Worm (Caenorhabditis elegans) whole organism, mixed stage, embryonic: Measurements from ENCODE around the gene fbxb-42.
"Not testable (repeated sequence)": the region's sequence is repeated elsewhere in the genome, so short reads cannot be mapped to it uniquely, and the experiment has no call there.

ENCODE experiments used
- M03D4.4 ChIP-seq: sonication (generic microtip); optimal IDR thresholded peaks from 2 replicates; lab custom pipeline; 2017; ENCODE audit warnings: mild to moderate bottlenecking, missing genetic modification characterization, missing compliant biosample characterization
- bed-3 ChIP-seq: fragments of 200-800 bp; sonication (Bioruptor generic); optimal IDR thresholded peaks from 3 replicates; lab custom pipeline; 2018; ENCODE audit warnings: mild to moderate bottlenecking, missing genetic modification characterization, moderate library complexity, missing compliant biosample characterization
- blmp-1 ChIP-seq: fragments of 150-350 bp; optimal IDR thresholded peaks from 2 replicates; lab custom pipeline; 2014; ENCODE audit warnings: missing biosample characterization, missing genetic modification characterization
- ceh-43 ChIP-seq: fragments of 200-800 bp; sonication (Bioruptor generic); optimal IDR thresholded peaks from 2 replicates; lab custom pipeline; 2018; ENCODE audit warnings: mild to moderate bottlenecking, missing genetic modification characterization, moderate library complexity, missing compliant biosample characterization
- ces-1 ChIP-seq: fragments of 150-350 bp; optimal IDR thresholded peaks from 2 replicates; lab custom pipeline; 2014; ENCODE audit warnings: missing biosample characterization, missing genetic modification reagents, missing genetic modification characterization
- drap-1 ChIP-seq: fragments of 200-800 bp; sonication (Bioruptor generic); optimal IDR thresholded peaks from 3 replicates; lab custom pipeline; 2018; ENCODE audit warnings: mild to moderate bottlenecking, missing genetic modification characterization, missing compliant biosample characterization
- elt-1 ChIP-seq: sonication (generic microtip); optimal IDR thresholded peaks from 2 replicates; lab custom pipeline; 2017; ENCODE audit warnings: missing genetic modification characterization, mild to moderate bottlenecking, missing compliant biosample characterization, antibody characterized with exemption, moderate library complexity, borderline replicate concordance; ENCODE audit not compliant: insufficient read depth
- elt-3 ChIP-seq: fragments of 150-350 bp; optimal IDR thresholded peaks from 2 replicates; lab custom pipeline; 2014; ENCODE audit warnings: missing biosample characterization, missing genetic modification characterization
- flh-1 ChIP-seq: fragments of 200-800 bp; sonication (Bioruptor generic); optimal IDR thresholded peaks from 2 replicates; lab custom pipeline; 2018; ENCODE audit warnings: mild to moderate bottlenecking, missing genetic modification characterization, moderate library complexity, missing compliant biosample characterization
- ham-2 ChIP-seq: fragments of 200-800 bp; sonication (Bioruptor generic); optimal IDR thresholded peaks from 2 replicates; lab custom pipeline; 2018; ENCODE audit warnings: mild to moderate bottlenecking, missing genetic modification characterization, missing compliant biosample characterization
- hlh-1 ChIP-seq: fragments of 150-350 bp; optimal IDR thresholded peaks from 2 replicates; lab custom pipeline; 2014; ENCODE audit warnings: missing biosample characterization, missing genetic modification reagents, missing genetic modification characterization
- lin-13 ChIP-seq: fragments of 150-350 bp; optimal IDR thresholded peaks from 2 replicates; lab custom pipeline; 2014; ENCODE audit warnings: missing biosample characterization, missing genetic modification characterization
- lin-32 ChIP-seq: fragments of 200-800 bp; sonication (Bioruptor generic); optimal IDR thresholded peaks from 2 replicates; lab custom pipeline; 2018; ENCODE audit warnings: mild to moderate bottlenecking, missing genetic modification characterization, missing compliant biosample characterization
- lsy-2 ChIP-seq: fragments of 150-350 bp; optimal IDR thresholded peaks from 2 replicates; lab custom pipeline; 2014; ENCODE audit warnings: missing biosample characterization, missing genetic modification characterization
- mab-5 ChIP-seq: fragments of 150-350 bp; optimal IDR thresholded peaks from 2 replicates; lab custom pipeline; 2014; ENCODE audit warnings: missing biosample characterization, missing genetic modification characterization
- mep-1 ChIP-seq: fragments of 150-350 bp; optimal IDR thresholded peaks from 2 replicates; lab custom pipeline; 2017; ENCODE audit warnings: missing biosample characterization, missing genetic modification reagents, missing genetic modification characterization, inconsistent platforms
- nhr-12 ChIP-seq: fragments of 150-350 bp; optimal IDR thresholded peaks from 2 replicates; lab custom pipeline; 2014; ENCODE audit warnings: missing biosample characterization, missing genetic modification characterization
- nhr-2 ChIP-seq: fragments of 150-350 bp; optimal IDR thresholded peaks from 2 replicates; lab custom pipeline; 2014; ENCODE audit warnings: missing biosample characterization, missing genetic modification characterization
- nhr-237 ChIP-seq: fragments of 150-350 bp; optimal IDR thresholded peaks from 2 replicates; lab custom pipeline; 2014; ENCODE audit warnings: missing biosample characterization, missing genetic modification characterization
- nhr-76 ChIP-seq: sonication (generic microtip); optimal IDR thresholded peaks from 2 replicates; lab custom pipeline; 2017; ENCODE audit warnings: missing biosample characterization, missing genetic modification characterization
- pha-4 ChIP-seq: fragments of 150-350 bp; optimal IDR thresholded peaks from 2 replicates; lab custom pipeline; 2018; ENCODE audit warnings: missing biosample characterization, missing genetic modification reagents, missing genetic modification characterization
- sem-2 ChIP-seq: fragments of 200-800 bp; sonication (Bioruptor generic); optimal IDR thresholded peaks from 2 replicates; lab custom pipeline; 2018; ENCODE audit warnings: mild to moderate bottlenecking, missing genetic modification characterization, missing compliant biosample characterization
- snpc-4 ChIP-seq: fragments of 150-350 bp; optimal IDR thresholded peaks from 2 replicates; lab custom pipeline; 2014; ENCODE audit warnings: missing biosample characterization, missing genetic modification characterization
- sptf-1 ChIP-seq: sonication (generic microtip); optimal IDR thresholded peaks from 2 replicates; lab custom pipeline; 2017; ENCODE audit warnings: mild to moderate bottlenecking, missing genetic modification characterization, moderate library complexity, missing compliant biosample characterization
- tbx-8 ChIP-seq: fragments of 200-800 bp; sonication (Bioruptor generic); optimal IDR thresholded peaks from 2 replicates; lab custom pipeline; 2018; ENCODE audit warnings: mild to moderate bottlenecking, missing genetic modification characterization, moderate library complexity, missing compliant biosample characterization
- unc-120 ChIP-seq: sonication (generic microtip); optimal IDR thresholded peaks from 2 replicates; lab custom pipeline; 2017; ENCODE audit warnings: missing genetic modification characterization, missing compliant biosample characterization; ENCODE audit not compliant: poor library complexity, severe bottlenecking
- unc-39 ChIP-seq: fragments of 150-350 bp; optimal IDR thresholded peaks from 2 replicates; lab custom pipeline; 2014; ENCODE audit warnings: missing biosample characterization, missing genetic modification characterization
- unc-62 ChIP-seq: fragments of 150-350 bp; optimal IDR thresholded peaks from 2 replicates; lab custom pipeline; 2014; ENCODE audit warnings: missing biosample characterization, missing genetic modification reagents, missing genetic modification characterization
- zip-8 ChIP-seq: fragments of 150-350 bp; optimal IDR thresholded peaks from 2 replicates; lab custom pipeline; 2014; ENCODE audit warnings: missing biosample characterization, missing genetic modification characterization
- ztf-11 ChIP-seq: fragments of 150-350 bp; optimal IDR thresholded peaks from 2 replicates; lab custom pipeline; 2014; ENCODE audit warnings: missing biosample characterization, missing genetic modification characterization

The fbxb-42 gene

DNA sequence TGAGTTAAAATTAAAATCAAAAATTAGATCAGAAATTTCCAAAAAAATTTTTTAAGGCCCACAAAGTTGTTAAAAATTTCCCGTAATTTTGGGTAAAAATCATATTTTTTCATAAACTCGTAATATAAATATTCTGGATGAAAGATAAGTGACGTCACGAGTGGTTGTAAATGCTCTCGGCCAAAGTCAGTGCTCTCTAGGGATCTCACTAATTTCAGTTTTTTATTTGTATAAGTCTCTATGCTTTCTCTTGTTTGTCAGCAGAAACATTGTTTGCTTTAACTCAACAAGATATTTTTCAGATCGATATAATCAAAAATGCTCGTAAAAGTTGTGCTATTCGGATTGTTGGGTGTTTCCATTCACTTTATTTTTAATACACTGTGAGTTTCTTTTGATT is 5.8 kb downstream of the fbxb-42 start, which contains the start of gene K05F6.4:
TSS of gene K05F6.4 (plus strand) at position 301 of the 400 bp plus-strand sequence.
- not testable (repeated sequence) for TF ChIP-seq lsy-2; bed-3 (GFP tag; lab: Kevin White, UChicago); drap-1 (GFP tag; lab: Kevin White, UChicago)
- TF ChIP-seq, all 35 proteins: peak for 0; not testable (repeated sequence) for 35

DNA sequence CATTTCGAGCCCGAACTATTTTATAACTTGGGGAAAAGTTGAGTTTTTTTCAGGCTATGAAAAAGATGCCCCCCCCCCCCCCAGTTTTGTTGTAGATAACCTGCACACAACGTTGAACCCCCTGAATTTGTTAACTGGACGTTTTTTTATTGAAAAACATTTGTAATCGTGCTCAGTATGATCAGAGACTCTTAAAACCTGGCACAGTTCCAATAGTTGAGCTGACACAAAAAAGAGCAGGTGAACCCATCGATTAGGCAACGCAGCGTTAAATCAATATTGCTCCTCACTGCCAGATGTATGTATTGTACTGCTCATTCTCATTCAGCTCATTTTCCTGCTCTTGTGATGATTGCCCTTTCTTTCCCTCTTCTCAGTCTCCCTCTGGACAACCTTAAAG is 8.2 kb downstream of the fbxb-42 start, which contains the start of gene K05F6.12:
TSS of gene K05F6.12 (plus strand) at position 301 of the 400 bp plus-strand sequence.
- TF ChIP-seq pha-4 (tag; lab: Kevin White, UChicago) (no peak), snpc-4 (tag; lab: Kevin White, UChicago) (no peak), nhr-76 (tag; lab: Kevin White, UChicago) (no peak), mab-5 (tag; lab: Kevin White, UChicago) (no peak), M03D4.4 (no peak), hlh-1 (no peak), lin-13 (tag; lab: Kevin White, UChicago) (no peak), blmp-1 (tag; lab: Kevin White, UChicago) (no peak), elt-3 (tag; lab: Kevin White, UChicago) (no peak), ztf-11 (tag; lab: Kevin White, UChicago) (no peak), unc-120 (tag; lab: Kevin White, UChicago) (no peak), drap-1 (GFP tag; lab: Kevin White, UChicago) (no peak), tbx-8 (GFP tag; lab: Kevin White, UChicago) (no peak), nhr-12 (tag; lab: Kevin White, UChicago) (no peak), lin-32 (GFP tag; lab: Kevin White, UChicago) (no peak)

DNA sequence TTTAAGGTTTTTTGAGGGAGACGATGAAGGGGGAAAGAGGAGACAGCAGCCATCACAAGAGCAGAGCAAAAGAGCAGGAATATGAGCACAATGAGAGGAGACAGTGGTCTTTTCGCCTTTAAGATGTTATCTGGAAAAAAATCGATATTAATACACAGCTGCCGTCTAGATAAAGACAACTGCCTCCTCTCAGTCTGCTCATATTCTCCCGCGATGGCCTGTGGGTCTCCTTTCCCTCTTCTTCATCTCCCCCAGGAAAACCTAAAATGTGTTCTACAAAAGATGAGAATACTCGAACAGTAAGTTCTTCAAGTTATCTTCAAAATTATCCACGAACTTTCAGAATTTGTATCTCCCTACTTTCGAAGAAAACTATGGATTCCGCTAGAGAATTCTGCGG is 13.1 kb downstream of the fbxb-42 start, which contains the start of the genes fbxb-52 and fbxb-51:
TSS of gene fbxb-52 (minus strand) at position 101 of the 400 bp plus-strand sequence.
TSS of gene fbxb-51 (plus strand) at position 212 of the 400 bp plus-strand sequence.
- TF ChIP-seq ces-1 (GFP tag; lab: Kevin White, UChicago) (no peak), mep-1 (tag; lab: Kevin White, UChicago) (no peak), hlh-1 (no peak), pha-4 (tag; lab: Kevin White, UChicago) (no peak), tbx-8 (GFP tag; lab: Kevin White, UChicago) (no peak)
- TF ChIP-seq, all 35 proteins: peak for 0

DNA sequence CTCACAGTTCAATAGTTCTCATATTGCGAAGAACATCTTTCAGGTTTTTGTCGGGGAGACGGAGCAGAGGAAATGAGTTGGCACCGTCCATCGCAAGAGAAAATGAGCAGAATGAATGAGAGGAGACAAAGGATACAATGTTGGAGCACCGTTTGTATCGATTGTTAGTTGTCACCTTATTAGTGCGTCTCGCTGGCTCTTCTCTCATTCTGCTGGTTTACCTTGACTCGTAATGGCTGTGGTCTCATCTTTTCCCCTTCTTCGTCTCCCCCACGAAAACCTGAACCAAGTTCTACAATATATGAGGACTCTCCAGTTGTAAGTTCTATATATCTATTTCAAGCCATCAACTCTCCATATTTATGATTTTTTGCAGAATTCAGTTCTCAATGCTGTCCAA is 18.8 kb downstream of the fbxb-42 start, which contains the start of the genes fbxb-54 and fbxb-50:
TSS of gene fbxb-54 (minus strand) at position 101 of the 400 bp plus-strand sequence.
TSS of gene fbxb-50 (plus strand) at position 227 of the 400 bp plus-strand sequence.
- TF ChIP-seq pha-4 (tag; lab: Kevin White, UChicago); tbx-8 (GFP tag; lab: Kevin White, UChicago); blmp-1 (tag; lab: Kevin White, UChicago): not testable (repeated sequence)

DNA sequence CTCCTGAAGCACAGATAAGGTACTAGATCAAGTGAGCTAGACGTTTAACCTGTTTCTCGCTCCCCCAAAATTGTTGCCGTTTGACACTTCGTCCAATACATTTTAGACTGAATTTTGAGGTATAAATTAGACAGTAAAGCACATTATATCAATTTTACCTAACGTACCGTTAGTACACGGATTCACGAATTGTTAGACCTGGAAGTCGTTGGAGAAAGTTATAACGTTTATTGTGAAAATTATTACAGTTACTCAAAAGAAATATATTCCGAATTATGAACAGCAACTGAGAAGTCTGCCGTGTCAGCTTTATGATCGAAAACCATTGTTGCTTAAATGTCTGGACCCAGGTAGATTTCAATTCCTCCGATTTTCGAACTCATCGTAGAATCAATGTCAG is 23.4 kb downstream of the fbxb-42 start:
- no peak for TF ChIP-seq flh-1 (GFP tag; lab: Kevin White, UChicago)
- TF ChIP-seq elt-1 (tag; lab: Kevin White, UChicago): no peak
- TF ChIP-seq nhr-76 (tag; lab: Kevin White, UChicago): no peak
- no peak for TF ChIP-seq M03D4.4
- TF ChIP-seq tbx-8 (GFP tag; lab: Kevin White, UChicago): no peak
- no peak for TF ChIP-seq ceh-43
- no peak for TF ChIP-seq sem-2 (GFP tag; lab: Kevin White, UChicago)

DNA sequence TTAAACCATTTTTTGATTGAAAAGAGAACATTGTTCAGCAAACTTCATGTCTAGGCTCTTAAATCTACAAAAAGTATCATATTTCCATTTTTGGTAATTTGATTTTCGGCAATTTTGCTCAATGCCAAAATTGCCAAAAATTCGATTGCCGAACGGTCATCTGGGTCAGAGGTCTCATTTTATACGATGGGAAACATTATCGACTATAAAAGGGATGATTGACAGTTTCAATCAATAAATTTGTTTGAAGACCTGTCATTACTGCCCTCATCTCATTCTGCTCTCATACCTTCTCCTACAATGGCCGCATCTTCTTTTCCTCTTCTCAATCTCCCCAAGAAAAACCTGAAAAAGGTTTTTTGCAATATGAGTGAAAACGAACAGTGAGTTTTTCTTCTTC is 24.4 kb downstream of the fbxb-42 start, which contains the start of gene K05F6.14:
TSS of gene K05F6.14 (plus strand) at position 301 of the 400 bp plus-strand sequence.
- TF ChIP-seq bed-3 (GFP tag; lab: Kevin White, UChicago): no peak
- TF ChIP-seq nhr-237: no peak
- no peak for TF ChIP-seq sem-2 (GFP tag; lab: Kevin White, UChicago)
- TF ChIP-seq unc-120 (tag; lab: Kevin White, UChicago): no peak
- TF ChIP-seq nhr-2: no peak
- TF ChIP-seq nhr-12 (tag; lab: Kevin White, UChicago): no peak
- TF ChIP-seq M03D4.4: no peak

DNA sequence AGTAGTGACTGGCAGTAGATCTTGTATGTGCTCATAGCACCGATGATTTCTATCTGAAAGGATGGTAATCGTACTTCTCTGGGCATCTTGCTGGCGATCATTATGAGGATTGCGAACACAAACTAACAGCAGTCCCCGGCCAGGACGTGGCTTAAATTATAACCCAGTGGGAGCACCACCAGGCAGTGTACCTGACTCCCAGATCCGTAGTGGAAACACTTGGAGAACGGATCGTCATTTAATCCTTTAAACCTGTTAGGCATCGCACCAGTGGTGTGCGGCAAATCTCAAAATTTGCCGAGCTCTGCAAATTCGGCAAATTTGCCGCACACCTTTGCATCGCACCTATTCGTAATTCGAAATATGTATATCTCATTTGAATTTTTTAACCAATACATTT is 30.2 kb downstream of the fbxb-42 start, which contains the start of gene K05F6.8:
TSS of gene K05F6.8 (minus strand) at position 101 of the 400 bp plus-strand sequence.
- TF ChIP-seq hlh-1 (no peak), unc-62 (GFP tag; lab: Kevin White, UChicago) (no peak), mab-5 (tag; lab: Kevin White, UChicago) (no peak), ham-2 (GFP tag; lab: Kevin White, UChicago) (no peak), nhr-12 (tag; lab: Kevin White, UChicago) (no peak), zip-8 (tag; lab: Kevin White, UChicago) (no peak), elt-3 (tag; lab: Kevin White, UChicago) (no peak), mep-1 (tag; lab: Kevin White, UChicago) (no peak), pha-4 (tag; lab: Kevin White, UChicago) (no peak), ztf-11 (tag; lab: Kevin White, UChicago) (no peak), blmp-1 (tag; lab: Kevin White, UChicago) (no peak), unc-39 (tag; lab: Kevin White, UChicago) (no peak), sptf-1 (tag; lab: Kevin White, UChicago) (no peak)
